Worm (Caenorhabditis elegans) whole organism, mixed stage, embryonic: ENCODE data around the gene F40F8.1.

Experiments
- M03D4.4 ChIP-seq: sonication (generic microtip); optimal IDR thresholded peaks from 2 replicates; lab custom pipeline; 2017; ENCODE audit warnings: mild to moderate bottlenecking, missing genetic modification characterization, missing compliant biosample characterization
- ces-1 ChIP-seq: fragments of 150-350 bp; optimal IDR thresholded peaks from 2 replicates; lab custom pipeline; 2014; ENCODE audit warnings: missing biosample characterization, missing genetic modification reagents, missing genetic modification characterization
- mep-1 ChIP-seq: fragments of 150-350 bp; optimal IDR thresholded peaks from 2 replicates; lab custom pipeline; 2017; ENCODE audit warnings: missing biosample characterization, missing genetic modification reagents, missing genetic modification characterization, inconsistent platforms
- pha-4 ChIP-seq: fragments of 150-350 bp; optimal IDR thresholded peaks from 2 replicates; lab custom pipeline; 2018; ENCODE audit warnings: missing biosample characterization, missing genetic modification reagents, missing genetic modification characterization
- unc-62 ChIP-seq: fragments of 150-350 bp; optimal IDR thresholded peaks from 2 replicates; lab custom pipeline; 2014; ENCODE audit warnings: missing biosample characterization, missing genetic modification reagents, missing genetic modification characterization

DNA sequence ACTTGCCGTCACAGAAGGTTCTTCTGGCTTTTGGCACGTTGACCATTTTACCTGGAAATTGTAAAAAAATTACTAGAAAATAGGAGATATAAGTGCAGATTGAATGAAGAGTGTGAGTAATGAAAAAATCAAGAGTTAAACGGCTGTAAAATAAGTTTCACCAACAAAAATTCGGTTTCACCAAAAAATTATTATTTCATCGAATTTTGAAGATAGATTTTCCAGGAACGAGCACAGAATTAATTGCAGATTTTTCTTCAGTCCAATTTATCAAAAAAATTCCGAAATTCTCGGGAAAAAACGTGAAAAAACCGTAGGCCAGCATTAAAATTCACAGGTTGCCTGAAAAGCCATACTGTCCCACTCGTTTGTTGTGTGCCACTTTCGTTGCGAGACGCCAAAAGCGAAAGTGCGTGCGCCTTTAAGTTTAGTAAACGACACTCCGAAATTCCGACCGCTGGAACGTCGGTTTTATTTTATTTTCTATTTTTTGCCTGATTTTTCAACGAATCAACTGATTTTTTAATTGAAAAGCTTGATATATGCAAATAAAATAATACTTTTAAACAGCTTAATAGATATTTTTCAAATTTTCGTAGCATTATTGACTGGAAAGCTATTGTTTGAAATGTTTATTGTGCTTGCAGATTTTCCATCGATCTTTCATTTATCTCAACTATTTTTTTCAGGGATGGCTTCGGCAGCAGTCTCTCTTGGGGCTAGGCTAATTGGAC is 30.1 kb upstream of the F40F8.1 start, which contains the start of the genes rpl-36.A and nuo-1:
- TF ChIP-seq mep-1 (tag; lab: Kevin White, UChicago) (peak; percentile 93), M03D4.4 (no peak), pha-4 (peak; percentile 73), ces-1 (GFP tag; lab: Kevin White, UChicago) (peak; percentile 53), unc-62 (peak; percentile 34)
